Worm (Caenorhabditis elegans) whole organism, mixed stage, embryonic: ENCODE results near the gene F17E9.2.

Experiments used
- ces-1 ChIP-seq: fragments of 150-350 bp; optimal IDR thresholded peaks from 2 replicates; lab custom pipeline; 2014; ENCODE audit warnings: missing biosample characterization, missing genetic modification reagents, missing genetic modification characterization
- elt-1 ChIP-seq: sonication (generic microtip); optimal IDR thresholded peaks from 2 replicates; lab custom pipeline; 2017; ENCODE audit warnings: missing genetic modification characterization, mild to moderate bottlenecking, missing compliant biosample characterization, antibody characterized with exemption, moderate library complexity, borderline replicate concordance; ENCODE audit not compliant: insufficient read depth
- mab-5 ChIP-seq: fragments of 150-350 bp; optimal IDR thresholded peaks from 2 replicates; lab custom pipeline; 2014; ENCODE audit warnings: missing biosample characterization, missing genetic modification characterization
- nhr-76 ChIP-seq: sonication (generic microtip); optimal IDR thresholded peaks from 2 replicates; lab custom pipeline; 2017; ENCODE audit warnings: missing biosample characterization, missing genetic modification characterization

DNA sequence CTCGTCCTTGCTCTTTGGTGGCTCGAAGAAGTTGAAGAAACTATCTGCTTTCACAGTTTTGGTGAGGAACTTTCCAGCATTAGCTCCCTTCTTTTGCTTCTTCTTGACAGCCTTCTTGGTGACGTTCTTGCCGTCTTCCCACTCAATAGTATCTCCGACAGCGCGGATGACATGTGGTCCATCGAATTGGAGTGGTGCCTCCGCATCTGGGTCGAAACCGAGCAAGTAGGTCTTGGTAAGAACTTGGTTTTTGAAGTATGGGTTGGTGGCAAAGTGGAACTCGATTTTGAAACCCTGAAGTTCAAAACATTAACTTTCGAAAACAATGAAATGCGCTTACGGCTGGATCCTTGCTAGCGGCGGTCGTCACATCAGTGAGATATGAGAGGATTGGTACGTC is 22.6 kb downstream of the F17E9.2 start:
- TF ChIP-seq elt-1 (tag; lab: Kevin White, UChicago) (no peak), nhr-76 (tag; lab: Kevin White, UChicago) (no peak), ces-1 (GFP tag; lab: Kevin White, UChicago) (no peak), mab-5 (tag; lab: Kevin White, UChicago) (no peak)
